Worm (Caenorhabditis elegans) whole organism, late embryonic: ENCODE results near the gene lpin-1.

Experiments used
- K02D7.2 ChIP-seq: sonication (generic microtip); optimal IDR thresholded peaks from 2 replicates; lab custom pipeline; 2017; ENCODE audit warnings: mild to moderate bottlenecking, missing genetic modification characterization, missing compliant biosample characterization
- ama-1 ChIP-seq: fragments of 150-350 bp; optimal IDR thresholded peaks from 2 replicates; lab custom pipeline; 2014
- ceh-14 ChIP-seq: sonication (generic microtip); optimal IDR thresholded peaks from 2 replicates; lab custom pipeline; 2016; ENCODE audit warnings: missing genotype, missing genetic modification characterization, missing compliant biosample characterization
- ceh-18 ChIP-seq: sonication (generic microtip); optimal IDR thresholded peaks from 2 replicates; lab custom pipeline; 2016; ENCODE audit warnings: missing genetic modification characterization, missing compliant biosample characterization
- ceh-19 ChIP-seq: fragments of 200-800 bp; sonication (Bioruptor generic); optimal IDR thresholded peaks from 2 replicates; lab custom pipeline; 2018; ENCODE audit warnings: mild to moderate bottlenecking, missing genetic modification characterization, missing compliant biosample characterization
- ceh-24 ChIP-seq: sonication (generic microtip); optimal IDR thresholded peaks from 2 replicates; lab custom pipeline; 2016; ENCODE audit warnings: mild to moderate bottlenecking, missing genetic modification characterization, missing compliant biosample characterization
- ceh-30 ChIP-seq: fragments of 150-350 bp; optimal IDR thresholded peaks from 2 replicates; lab custom pipeline; 2014; ENCODE audit warnings: missing biosample characterization, missing genetic modification characterization
- ceh-34 ChIP-seq: sonication (generic microtip); optimal IDR thresholded peaks from 2 replicates; lab custom pipeline; 2016; ENCODE audit warnings: mild to moderate bottlenecking, missing genetic modification characterization, missing compliant biosample characterization
- ceh-45 ChIP-seq: fragments of 200-800 bp; sonication (Bioruptor generic); IDR thresholded peaks from 2 replicates; pipeline ENCODE4 v1.3.6; 2022; ENCODE audit warnings: missing genetic modification reagents, missing genetic modification characterization, missing compliant biosample characterization
- ceh-48 ChIP-seq: sonication (generic microtip); optimal IDR thresholded peaks from 2 replicates; lab custom pipeline; 2016; ENCODE audit warnings: missing genetic modification characterization, inconsistent platforms, missing compliant biosample characterization
- che-1 ChIP-seq: sonication (generic microtip); optimal IDR thresholded peaks from 2 replicates; lab custom pipeline; 2016; ENCODE audit warnings: mild to moderate bottlenecking, missing genetic modification characterization, missing compliant biosample characterization
- dve-1 ChIP-seq: sonication (generic microtip); optimal IDR thresholded peaks from 2 replicates; lab custom pipeline; 2017; ENCODE audit warnings: antibody characterized with exemption, mild to moderate bottlenecking, missing genetic modification characterization, missing compliant biosample characterization
- elt-2 ChIP-seq: sonication (generic microtip); optimal IDR thresholded peaks from 2 replicates; lab custom pipeline; 2016; ENCODE audit warnings: missing genetic modification reagents, missing genetic modification characterization, missing compliant biosample characterization
- elt-4 ChIP-seq: sonication (generic microtip); optimal IDR thresholded peaks from 2 replicates; lab custom pipeline; 2016; ENCODE audit warnings: missing genetic modification characterization, missing compliant biosample characterization
- ets-4 ChIP-seq: sonication (generic microtip); optimal IDR thresholded peaks from 2 replicates; lab custom pipeline; 2016; ENCODE audit warnings: missing genetic modification characterization, missing compliant biosample characterization
- fax-1 ChIP-seq: sonication (generic microtip); optimal IDR thresholded peaks from 2 replicates; lab custom pipeline; 2016; ENCODE audit warnings: missing genotype, missing genetic modification characterization, missing compliant biosample characterization
- fkh-10 ChIP-seq: fragments of 150-350 bp; optimal IDR thresholded peaks from 2 replicates; lab custom pipeline; 2014; ENCODE audit warnings: missing biosample characterization, missing genetic modification reagents, missing genetic modification characterization
- gmeb-2 ChIP-seq: sonication (generic microtip); optimal IDR thresholded peaks from 2 replicates; lab custom pipeline; 2016; ENCODE audit warnings: missing genetic modification characterization, inconsistent platforms, missing compliant biosample characterization
- hlh-13 ChIP-seq: fragments of 200-800 bp; sonication (Bioruptor generic); optimal IDR thresholded peaks from 2 replicates; lab custom pipeline; 2018; ENCODE audit warnings: mild to moderate bottlenecking, missing genetic modification characterization, missing compliant biosample characterization
- hlh-30 ChIP-seq: sonication (generic microtip); optimal IDR thresholded peaks from 2 replicates; lab custom pipeline; 2017; ENCODE audit warnings: antibody characterized with exemption, missing genetic modification characterization, missing compliant biosample characterization; ENCODE audit not compliant: insufficient read depth
- madf-2 ChIP-seq: sonication (generic microtip); optimal IDR thresholded peaks from 2 replicates; lab custom pipeline; 2017; ENCODE audit warnings: missing genetic modification characterization, missing compliant biosample characterization
- nfya-1 ChIP-seq: sonication (generic microtip); optimal IDR thresholded peaks from 2 replicates; lab custom pipeline; 2017; ENCODE audit warnings: missing genetic modification characterization, mild to moderate bottlenecking, missing compliant biosample characterization, antibody characterized with exemption, moderate library complexity
- nhr-11 ChIP-seq: fragments of 150-350 bp; optimal IDR thresholded peaks from 2 replicates; lab custom pipeline; 2014; ENCODE audit warnings: missing biosample characterization, missing genetic modification characterization
- nhr-232 ChIP-seq: sonication (generic microtip); optimal IDR thresholded peaks from 2 replicates; lab custom pipeline; 2016; ENCODE audit warnings: missing genetic modification characterization, missing compliant biosample characterization
- pha-2 ChIP-seq: sonication (generic microtip); optimal IDR thresholded peaks from 2 replicates; lab custom pipeline; 2017; ENCODE audit warnings: mild to moderate bottlenecking, missing genetic modification characterization, missing compliant biosample characterization
- pros-1 ChIP-seq: fragments of 150-350 bp; optimal IDR thresholded peaks from 2 replicates; lab custom pipeline; 2014; ENCODE audit warnings: missing biosample characterization, missing genetic modification reagents, missing genetic modification characterization
- sdc-2 ChIP-seq: sonication (generic microtip); optimal IDR thresholded peaks from 2 replicates; lab custom pipeline; 2016; ENCODE audit warnings: missing genotype, missing genetic modification characterization, missing compliant biosample characterization
- sox-2 ChIP-seq: fragments of 200-800 bp; sonication (Bioruptor generic); IDR thresholded peaks from 2 replicates; pipeline ENCODE4 v1.3.6; 2022; ENCODE audit warnings: missing genetic modification reagents, missing genetic modification characterization, missing compliant biosample characterization
- sox-4 ChIP-seq: sonication (generic microtip); optimal IDR thresholded peaks from 2 replicates; lab custom pipeline; 2017; ENCODE audit warnings: mild to moderate bottlenecking, missing genetic modification characterization, inconsistent platforms, missing compliant biosample characterization
- tbx-7 ChIP-seq: sonication (generic microtip); optimal IDR thresholded peaks from 2 replicates; lab custom pipeline; 2016; ENCODE audit warnings: missing genotype, missing genetic modification characterization, missing compliant biosample characterization
- ttx-3 ChIP-seq: sonication (generic microtip); optimal IDR thresholded peaks from 2 replicates; lab custom pipeline; 2016; ENCODE audit warnings: missing genetic modification reagents, missing genetic modification characterization, missing compliant biosample characterization
- unc-42 ChIP-seq: sonication (generic microtip); optimal IDR thresholded peaks from 2 replicates; lab custom pipeline; 2016; ENCODE audit warnings: missing genotype, missing genetic modification characterization, missing compliant biosample characterization
- zip-5 ChIP-seq: sonication (generic microtip); optimal IDR thresholded peaks from 2 replicates; lab custom pipeline; 2016; ENCODE audit warnings: missing genetic modification characterization, missing compliant biosample characterization

The lpin-1 gene

ce11 chrV:13645848-13646578 lies 7.9 kb downstream of the lpin-1 start:
- 0 out of 2 replicates have a peak, but pooled peaks have one; percentile 30 for TF ChIP-seq ceh-45
- peak; percentile 68 for TF ChIP-seq K02D7.2 (tag; lab: Kevin White, UChicago)
- TF ChIP-seq ceh-48 (tag; lab: Kevin White, UChicago): peak; percentile 1
- TF ChIP-seq tbx-7: no peak
- no peak for TF ChIP-seq sox-2 (GFP tag; lab: Robert Waterston, UW)
- TF ChIP-seq ttx-3: no peak
- peak; percentile 40 for TF ChIP-seq sox-4 (tag; lab: Kevin White, UChicago)
- peak; percentile 60 for TF ChIP-seq gmeb-2 (tag; lab: Kevin White, UChicago)
- peak; percentile 31 for TF ChIP-seq pha-2 (tag; lab: Kevin White, UChicago)

- no peak for TF ChIP-seq ama-1 (lab: Kevin White, UChicago)
- no peak for TF ChIP-seq pros-1
- TF ChIP-seq elt-2 (tag; lab: Kevin White, UChicago): peak; percentile 75
- TF ChIP-seq, all 69 proteins: peak for 1
Observed at ce11 chrV:13638040-13638439, 15.9 kb downstream of the lpin-1 start.

ce11 chrV:13636411-13636810 lies 17.5 kb downstream of the lpin-1 start:
- TF ChIP-seq dve-1 (tag; lab: Kevin White, UChicago): no peak
- TF ChIP-seq hlh-30: no peak
- no peak for TF ChIP-seq elt-4
- no peak for TF ChIP-seq ceh-30
- TF ChIP-seq sox-4 (tag; lab: Kevin White, UChicago): no peak
- no peak for TF ChIP-seq sdc-2

- TF ChIP-seq ceh-19 (GFP tag; lab: Kevin White, UChicago) (no peak), dve-1 (tag; lab: Kevin White, UChicago) (no peak), pha-2 (tag; lab: Kevin White, UChicago) (no peak), ceh-18 (tag; lab: Kevin White, UChicago) (no peak), zip-5 (tag; lab: Kevin White, UChicago) (no peak), ceh-14 (tag; lab: Kevin White, UChicago) (no peak), nfya-1 (tag; lab: Kevin White, UChicago) (no peak), che-1 (tag; lab: Kevin White, UChicago) (no peak), fkh-10 (no peak), nhr-11 (tag; lab: Kevin White, UChicago) (no peak), pros-1 (no peak), ceh-24 (tag; lab: Kevin White, UChicago) (no peak), elt-2 (tag; lab: Kevin White, UChicago) (no peak), ceh-34 (no peak), madf-2 (no peak), ets-4 (tag; lab: Kevin White, UChicago) (no peak), hlh-13 (GFP tag; lab: Kevin White, UChicago) (no peak), tbx-7 (no peak), unc-42 (tag; lab: Kevin White, UChicago) (no peak)
Observed at ce11 chrV:13634149-13634548, 19.8 kb downstream of the lpin-1 start, which contains the start of gene H37A05.2. Gene H37A05.2, minus strand, starts transcription at chrV:13634249.

ce11 chrV:13627103-13627623 lies 26.8 kb downstream of the lpin-1 start, which contains the start of gene sde-2:
Gene sde-2, plus strand, starts transcription at chrV:13627573.
- TF ChIP-seq ceh-14 (tag; lab: Kevin White, UChicago) (no peak), nfya-1 (tag; lab: Kevin White, UChicago) (no peak), fax-1 (tag; lab: Kevin White, UChicago) (no peak), nhr-232 (no peak), unc-42 (tag; lab: Kevin White, UChicago) (peak; percentile 93), hlh-30 (peak; percentile 82)
- TF ChIP-seq, all 69 proteins: peak for 2
